Fruit fly (Drosophila melanogaster) whole organism, embryonic: ENCODE results near the gene CG32772.

Experiments used
- Abd-B ChIP-seq: fragments of 200-800 bp; sonication (Bioruptor generic); optimal IDR thresholded peaks from 2 replicates; lab custom pipeline; 2018; ENCODE audit warnings: missing biosample characterization, mild to moderate bottlenecking, missing genetic modification characterization, moderate library complexity
- Atf3 ChIP-seq: fragments of 200-800 bp; sonication (Bioruptor generic); optimal IDR thresholded peaks from 3 replicates; lab custom pipeline; 2016; ENCODE audit warnings: missing biosample characterization, missing genetic modification characterization
- BEAF-32 ChIP-seq: fragments of 200-800 bp; sonication (Bioruptor generic); optimal IDR thresholded peaks from 3 replicates; lab custom pipeline; 2017; ENCODE audit warnings: missing biosample characterization, missing genetic modification characterization, mild to moderate bottlenecking, moderate library complexity, missing genetic modification reagents
- CG10431 ChIP-seq: fragments of 200-800 bp; sonication (Bioruptor generic); optimal IDR thresholded peaks from 3 replicates; lab custom pipeline; 2018; ENCODE audit warnings: missing biosample characterization, mild to moderate bottlenecking, missing genetic modification characterization
- CG14965 ChIP-seq: fragments of 200-800 bp; sonication (Bioruptor generic); optimal IDR thresholded peaks from 2 replicates; lab custom pipeline; 2016; ENCODE audit warnings: missing biosample characterization, missing genetic modification characterization, borderline replicate concordance
- CG1647 ChIP-seq: fragments of 200-800 bp; sonication (Bioruptor generic); optimal IDR thresholded peaks from 3 replicates; lab custom pipeline; 2016; ENCODE audit warnings: missing biosample characterization, missing genetic modification characterization
- CG18011 ChIP-seq: fragments of 200-800 bp; sonication (Bioruptor generic); optimal IDR thresholded peaks from 2 replicates; lab custom pipeline; 2017; ENCODE audit warnings: missing biosample characterization, missing genetic modification characterization, mild to moderate bottlenecking, moderate library complexity, missing genotype
- CG2129 ChIP-seq: fragments of 200-800 bp; sonication (Bioruptor generic); IDR thresholded peaks from 2 replicates; pipeline ENCODE4 v1.3.6; 2022; ENCODE audit warnings: missing biosample characterization, missing genetic modification characterization; ENCODE audit not compliant: partially characterized antibody
- CG2875 ChIP-seq: fragments of 200-800 bp; sonication (Bioruptor generic); optimal IDR thresholded peaks from 2 replicates; lab custom pipeline; 2017; ENCODE audit warnings: missing biosample characterization, mild to moderate bottlenecking, missing genetic modification characterization, missing genetic modification reagents
- CG30020 ChIP-seq: fragments of 200-800 bp; optimal IDR thresholded peaks from 2 replicates; lab custom pipeline; 2019; ENCODE audit warnings: missing biosample characterization, mild to moderate bottlenecking, missing genetic modification characterization, moderate library complexity
- CG30403 ChIP-seq: fragments of 200-800 bp; sonication (Bioruptor generic); optimal IDR thresholded peaks from 3 replicates; lab custom pipeline; 2016; ENCODE audit warnings: missing biosample characterization, missing genetic modification characterization
- CG31224 ChIP-seq: fragments of 200-800 bp; sonication (Bioruptor generic); IDR thresholded peaks from 2 replicates; pipeline ENCODE4 v1.3.6; 2022; ENCODE audit warnings: missing biosample characterization, missing genetic modification characterization
- CG33213 ChIP-seq: fragments of 200-800 bp; sonication (Bioruptor generic); optimal IDR thresholded peaks from 3 replicates; lab custom pipeline; 2016; ENCODE audit warnings: missing biosample characterization, missing genetic modification characterization
- CG34376 ChIP-seq: fragments of 200-800 bp; sonication (Bioruptor generic); optimal IDR thresholded peaks from 2 replicates; lab custom pipeline; 2018; ENCODE audit warnings: missing biosample characterization, mild to moderate bottlenecking, missing genetic modification characterization
- CG4707 ChIP-seq: fragments of 200-800 bp; sonication (Bioruptor generic); optimal IDR thresholded peaks from 2 replicates; lab custom pipeline; 2018; ENCODE audit warnings: missing biosample characterization, mild to moderate bottlenecking, missing genetic modification characterization, moderate library complexity
- CG4730 ChIP-seq: fragments of 200-800 bp; sonication (Bioruptor generic); IDR thresholded peaks from 2 replicates; pipeline ENCODE4 v1.3.6; 2022; ENCODE audit warnings: missing biosample characterization, missing genetic modification characterization
- CG5953 ChIP-seq: fragments of 200-800 bp; sonication (Bioruptor generic); IDR thresholded peaks from 2 replicates; pipeline ENCODE4 v1.3.6; 2022; ENCODE audit warnings: missing biosample characterization, missing genetic modification characterization
- CG6254 ChIP-seq: fragments of 200-800 bp; sonication (Bioruptor generic); optimal IDR thresholded peaks from 3 replicates; lab custom pipeline; 2017; ENCODE audit warnings: mild to moderate bottlenecking, missing biosample characterization, missing genetic modification reagents, missing genetic modification characterization
- CG6791 ChIP-seq: fragments of 200-800 bp; sonication (Bioruptor generic); IDR thresholded peaks from 3 replicates; pipeline ENCODE4 v1.3.6; 2022; ENCODE audit warnings: missing biosample characterization, missing genetic modification characterization; ENCODE audit not compliant: partially characterized antibody
- D19A ChIP-seq: fragments of 200-800 bp; optimal IDR thresholded peaks from 3 replicates; lab custom pipeline; 2019; ENCODE audit warnings: missing biosample characterization, mild to moderate bottlenecking, missing genetic modification characterization, moderate library complexity
- D19B ChIP-seq: fragments of 200-800 bp; sonication (Bioruptor generic); optimal IDR thresholded peaks from 2 replicates; lab custom pipeline; 2017; ENCODE audit warnings: missing biosample characterization, mild to moderate bottlenecking, missing genetic modification characterization
- Deaf1 ChIP-seq: fragments of 200-800 bp; optimal IDR thresholded peaks from 3 replicates; lab custom pipeline; 2019; ENCODE audit warnings: missing biosample characterization, mild to moderate bottlenecking, missing genetic modification characterization, moderate library complexity
- Dek ChIP-seq: fragments of 200-800 bp; sonication (Bioruptor generic); optimal IDR thresholded peaks from 3 replicates; lab custom pipeline; 2019; ENCODE audit warnings: missing biosample characterization, mild to moderate bottlenecking, missing genetic modification characterization, moderate library complexity
- Dfd ChIP-seq, 2 experiments: fragments of >200 bp; optimal IDR thresholded peaks; 2 replicates each; lab custom pipeline; 2017; ENCODE audit warnings: missing biosample characterization in 2 of 2, missing genetic modification characterization in 2 of 2
- Dll ChIP-seq: fragments of 200-800 bp; sonication (Bioruptor generic); IDR thresholded peaks from 4 replicates; pipeline ENCODE4 v1.3.6; 2022; ENCODE audit warnings: missing biosample characterization, missing genetic modification characterization; ENCODE audit not compliant: partially characterized antibody
- Doc3 ChIP-seq: fragments of 200-800 bp; sonication (Bioruptor generic); IDR thresholded peaks from 3 replicates; pipeline ENCODE4 v1.3.6; 2022; ENCODE audit warnings: missing biosample characterization, missing genetic modification characterization; ENCODE audit not compliant: partially characterized antibody
- Oli ChIP-seq: fragments of 200-800 bp; sonication (Bioruptor generic); optimal IDR thresholded peaks from 2 replicates; lab custom pipeline; 2018; ENCODE audit warnings: missing biosample characterization, mild to moderate bottlenecking, missing genetic modification characterization, moderate library complexity
- Scr ChIP-seq: fragments of 200-800 bp; sonication (Bioruptor generic); IDR thresholded peaks from 2 replicates; pipeline ENCODE4 v1.3.6; 2022; ENCODE audit warnings: missing biosample characterization, missing genetic modification characterization; ENCODE audit not compliant: partially characterized antibody
- Sry-β ChIP-seq: fragments of 200-800 bp; sonication (Bioruptor generic); optimal IDR thresholded peaks from 2 replicates; lab custom pipeline; 2018; ENCODE audit warnings: missing biosample characterization, mild to moderate bottlenecking, missing genetic modification characterization, moderate library complexity
- bowl ChIP-seq: fragments of 200-800 bp; sonication (Bioruptor generic); IDR thresholded peaks from 2 replicates; pipeline ENCODE4 v1.3.6; 2022; ENCODE audit warnings: missing biosample characterization, missing genetic modification characterization
- br ChIP-seq: fragments of >200 bp; optimal IDR thresholded peaks from 2 replicates; lab custom pipeline; 2017
- cato ChIP-seq: fragments of 200-800 bp; sonication (Bioruptor generic); optimal IDR thresholded peaks from 2 replicates; lab custom pipeline; 2016; ENCODE audit warnings: missing biosample characterization, missing genetic modification characterization, borderline replicate concordance
- disco-r ChIP-seq: fragments of 200-800 bp; sonication (Bioruptor generic); optimal IDR thresholded peaks from 2 replicates; lab custom pipeline; 2016; ENCODE audit warnings: missing biosample characterization, missing genetic modification characterization
- dmrt11E ChIP-seq: fragments of 200-800 bp; sonication (Bioruptor generic); optimal IDR thresholded peaks from 3 replicates; lab custom pipeline; 2018; ENCODE audit warnings: missing biosample characterization, mild to moderate bottlenecking, missing genetic modification characterization, moderate library complexity
- fu2 ChIP-seq: fragments of 200-800 bp; sonication (Bioruptor generic); optimal IDR thresholded peaks from 2 replicates; lab custom pipeline; 2016; ENCODE audit warnings: missing biosample characterization, missing genetic modification characterization
- gt ChIP-seq: fragments of 200-800 bp; sonication (Bioruptor generic); IDR thresholded peaks from 2 replicates; pipeline ENCODE4 v1.3.6; 2022; ENCODE audit warnings: missing biosample characterization, missing genetic modification characterization
- h ChIP-seq: fragments of >200 bp; optimal IDR thresholded peaks from 2 replicates; lab custom pipeline; 2017
- ham ChIP-seq: fragments of 200-800 bp; sonication (Bioruptor generic); IDR thresholded peaks from 2 replicates; pipeline ENCODE4 v1.3.6; 2022; ENCODE audit warnings: missing biosample characterization, missing genetic modification characterization
- hb ChIP-seq: fragments of 200-800 bp; sonication (Bioruptor generic); IDR thresholded peaks from 3 replicates; pipeline ENCODE4 v1.3.6; 2022; ENCODE audit warnings: missing biosample characterization, missing genetic modification characterization; ENCODE audit not compliant: partially characterized antibody
- nerfin-1 ChIP-seq: fragments of 200-800 bp; sonication (Bioruptor generic); optimal IDR thresholded peaks from 3 replicates; lab custom pipeline; 2019; ENCODE audit warnings: missing biosample characterization, mild to moderate bottlenecking, missing genetic modification characterization, moderate library complexity
- nmo ChIP-seq: fragments of 200-800 bp; sonication (Bioruptor generic); optimal IDR thresholded peaks from 2 replicates; lab custom pipeline; 2018; ENCODE audit warnings: missing biosample characterization, mild to moderate bottlenecking, missing genetic modification characterization, moderate library complexity
- peb ChIP-seq: fragments of 200-800 bp; sonication (Bioruptor generic); IDR thresholded peaks from 2 replicates; pipeline ENCODE4 v1.3.6; 2022; ENCODE audit warnings: missing biosample characterization, missing genetic modification characterization
- pros ChIP-seq: fragments of 200-800 bp; sonication (Bioruptor generic); optimal IDR thresholded peaks from 3 replicates; lab custom pipeline; 2019; ENCODE audit warnings: missing biosample characterization, mild to moderate bottlenecking, missing genetic modification characterization, moderate library complexity
- pzg ChIP-seq: fragments of 200-800 bp; sonication (Bioruptor generic); optimal IDR thresholded peaks from 3 replicates; lab custom pipeline; 2018; ENCODE audit warnings: missing biosample characterization, mild to moderate bottlenecking, missing genetic modification characterization, moderate library complexity
- rib ChIP-seq: fragments of 200-800 bp; sonication (Bioruptor generic); IDR thresholded peaks from 2 replicates; pipeline ENCODE4 v1.3.6; 2022; ENCODE audit warnings: missing biosample characterization, missing genetic modification characterization
- row ChIP-seq: fragments of 200-800 bp; sonication (Bioruptor generic); IDR thresholded peaks from 3 replicates; pipeline ENCODE4 v1.3.6; 2022; ENCODE audit warnings: missing biosample characterization, missing genetic modification characterization
- salm ChIP-seq: fragments of 200-800 bp; sonication (Bioruptor generic); optimal IDR thresholded peaks from 2 replicates; lab custom pipeline; 2018; ENCODE audit warnings: missing biosample characterization, mild to moderate bottlenecking, missing genetic modification characterization
- slp2 ChIP-seq: fragments of 200-800 bp; sonication (Bioruptor generic); optimal IDR thresholded peaks from 2 replicates; lab custom pipeline; 2016; ENCODE audit warnings: missing biosample characterization, missing genetic modification characterization
- stwl ChIP-seq: fragments of 200-800 bp; sonication (Bioruptor generic); optimal IDR thresholded peaks from 3 replicates; lab custom pipeline; 2018; ENCODE audit warnings: missing biosample characterization, mild to moderate bottlenecking, missing genetic modification characterization, moderate library complexity
- tll ChIP-seq, 2 experiments: fragments of 200-800 bp in 1 of 2; fragments of >200 bp in 1 of 2; sonication (Bioruptor generic) in 1 of 2; optimal IDR thresholded peaks; 2 replicates each; lab custom pipeline; 2017 to 2019; ENCODE audit warnings: missing biosample characterization in 2 of 2, missing genetic modification characterization in 2 of 2, mild to moderate bottlenecking in 1 of 2, moderate library complexity in 1 of 2
- unc-4 ChIP-seq: fragments of 200-800 bp; sonication (Bioruptor generic); IDR thresholded peaks from 2 replicates; pipeline ENCODE4 v1.3.6; 2022; ENCODE audit warnings: missing biosample characterization, missing genetic modification characterization; ENCODE audit not compliant: partially characterized antibody

The CG32772 gene

DNA sequence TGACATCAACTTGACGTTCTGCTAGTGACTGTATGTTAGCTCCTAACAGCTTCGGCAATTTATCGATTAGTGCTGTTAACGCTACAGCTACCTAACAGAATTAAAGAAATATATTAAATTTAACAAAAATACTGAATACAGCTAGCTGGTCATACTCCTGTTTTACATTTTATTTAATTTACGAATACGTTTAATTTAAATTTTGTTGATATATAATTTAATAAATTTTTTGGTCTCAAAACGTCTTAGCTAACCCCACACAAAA, 29.1 kb downstream of the CG32772 start, which contains the start of gene CG44774 (continued):
- TF ChIP-seq Scr (GFP tag; lab: Robert Waterston, UW) (0 out of 2 replicates have a peak, but pooled peaks have one; percentile 33), CG14965 (no peak), nerfin-1 (tag; lab: Kevin White, UChicago) (no peak), Dfd (GFP tag; optimal IDR thresholded peaks at IDR 0.05; lab: Kevin White, UChicago) (no peak), row (GFP tag; lab: Robert Waterston, UW) (peak; percentile 20; the same call in 1 of the 3 replicates), h (lab: Kevin White, UChicago) (no peak), Sry-β (GFP tag; lab: Kevin White, UChicago) (no peak), CG18011 (no peak), CG30403 (no peak), dmrt11E (tag; lab: Kevin White, UChicago) (no peak), unc-4 (peak; percentile 42; the same call in 1 of the 2 replicates), CG34376 (GFP tag; lab: Kevin White, UChicago) (no peak), pzg (GFP tag; lab: Kevin White, UChicago) (peak; percentile 37), CG33213 (GFP tag; lab: Kevin White, UChicago) (no peak), Dek (tag; lab: Kevin White, UChicago) (no peak), Dll (0 out of 4 replicates have a peak, but pooled peaks have one; percentile 7), Oli (tag; lab: Kevin White, UChicago) (no peak), CG30020 (tag; lab: Kevin White, UChicago) (peak; percentile 1), CG10431 (no peak), Abd-B (GFP tag; lab: Kevin White, UChicago) (no peak), br (lab: Kevin White, UChicago) (no peak), nmo (GFP tag; lab: Kevin White, UChicago) (no peak), CG6791 (no peak), fu2 (GFP tag; lab: Kevin White, UChicago) (no peak), CG31224 (GFP tag; lab: Robert Waterston, UW) (no peak), bowl (GFP tag; lab: Robert Waterston, UW) (no peak), peb (GFP tag; lab: Robert Waterston, UW) (no peak), CG5953 (GFP tag; lab: Robert Waterston, UW) (no peak), cato (no peak), CG2875 (GFP tag; lab: Kevin White, UChicago) (no peak), CG4730 (no peak), pros (GFP tag; lab: Kevin White, UChicago) (no peak), CG6254 (GFP tag; lab: Kevin White, UChicago) (no peak), rib (GFP tag; lab: Robert Waterston, UW) (no peak), slp2 (no peak), tll (GFP tag; optimal IDR thresholded peaks at IDR 0.05; lab: Kevin White, UChicago) (no peak), gt (GFP tag; lab: Robert Waterston, UW) (no peak), Deaf1 (tag; lab: Kevin White, UChicago) (no peak), CG4707 (GFP tag; lab: Kevin White, UChicago) (no peak), Atf3 (GFP tag; lab: Kevin White, UChicago) (no peak), salm (tag; lab: Kevin White, UChicago) (no peak), Doc3 (GFP tag; lab: Robert Waterston, UW) (no peak), CG2129 (no peak), D19A (tag; lab: Kevin White, UChicago) (no peak), CG1647 (GFP tag; lab: Kevin White, UChicago) (no peak), disco-r (GFP tag; lab: Kevin White, UChicago) (no peak), ham (GFP tag; lab: Robert Waterston, UW) (no peak), BEAF-32 (GFP tag; lab: Kevin White, UChicago) (peak; percentile 53), hb (GFP tag; lab: Robert Waterston, UW) (no peak), D19B (no peak), stwl (tag; lab: Kevin White, UChicago) (peak; percentile 18)
